Fruit fly (Drosophila melanogaster) whole organism, embryonic: Measurements from ENCODE around the gene CG14258.

Experiments used
- ATbp ChIP-seq: fragments of 200-800 bp; sonication (Bioruptor generic); optimal IDR thresholded peaks from 2 replicates; lab custom pipeline; 2017; ENCODE audit warnings: missing biosample characterization, mild to moderate bottlenecking, missing genetic modification characterization, missing genetic modification reagents
- Antp ChIP-seq: fragments of 200-800 bp; sonication (Bioruptor generic); optimal IDR thresholded peaks from 3 replicates; lab custom pipeline; 2016; ENCODE audit warnings: missing biosample characterization, missing genetic modification characterization
- CG10267 ChIP-seq: fragments of 200-800 bp; sonication (Bioruptor generic); optimal IDR thresholded peaks from 2 replicates; lab custom pipeline; 2018; ENCODE audit warnings: missing biosample characterization, mild to moderate bottlenecking, missing genetic modification characterization, moderate library complexity
- CG10462 ChIP-seq: fragments of 200-800 bp; sonication (Bioruptor generic); optimal IDR thresholded peaks from 2 replicates; lab custom pipeline; 2016; ENCODE audit warnings: missing biosample characterization, missing genetic modification characterization
- CG10654 ChIP-seq: fragments of 200-800 bp; sonication (Bioruptor generic); optimal IDR thresholded peaks from 2 replicates; lab custom pipeline; 2016; ENCODE audit warnings: missing biosample characterization, missing genetic modification characterization
- CG12071 ChIP-seq: fragments of 200-800 bp; sonication (Bioruptor generic); optimal IDR thresholded peaks from 3 replicates; lab custom pipeline; 2018; ENCODE audit warnings: missing biosample characterization, mild to moderate bottlenecking, missing genetic modification characterization
- CG12299 ChIP-seq: fragments of 200-800 bp; sonication (Bioruptor generic); optimal IDR thresholded peaks from 2 replicates; lab custom pipeline; 2018; ENCODE audit warnings: missing biosample characterization, mild to moderate bottlenecking, missing genetic modification characterization
- CG14710 ChIP-seq: fragments of 200-800 bp; sonication (Bioruptor generic); optimal IDR thresholded peaks from 3 replicates; lab custom pipeline; 2019; ENCODE audit warnings: missing biosample characterization, mild to moderate bottlenecking, missing genetic modification characterization, moderate library complexity
- CG1529 ChIP-seq: fragments of 200-800 bp; sonication (Bioruptor generic); optimal IDR thresholded peaks from 3 replicates; lab custom pipeline; 2018; ENCODE audit warnings: missing biosample characterization, missing genetic modification characterization
- CG15601 ChIP-seq: fragments of 200-800 bp; sonication (Bioruptor generic); optimal IDR thresholded peaks from 3 replicates; lab custom pipeline; 2019; ENCODE audit warnings: missing biosample characterization, mild to moderate bottlenecking, missing genetic modification characterization, moderate library complexity
- CG16815 ChIP-seq: fragments of 200-800 bp; sonication (Bioruptor generic); optimal IDR thresholded peaks from 3 replicates; lab custom pipeline; 2017; ENCODE audit warnings: missing biosample characterization, mild to moderate bottlenecking, missing genetic modification characterization
- CG17359 ChIP-seq: fragments of 200-800 bp; sonication (Bioruptor generic); optimal IDR thresholded peaks from 3 replicates; lab custom pipeline; 2018; ENCODE audit warnings: missing biosample characterization, mild to moderate bottlenecking, missing genetic modification characterization, moderate library complexity
- CG17912 ChIP-seq: fragments of 200-800 bp; sonication (Bioruptor generic); optimal IDR thresholded peaks from 2 replicates; lab custom pipeline; 2018; ENCODE audit warnings: missing biosample characterization, mild to moderate bottlenecking, missing genetic modification characterization
- CG2116 ChIP-seq: fragments of 200-800 bp; sonication (Bioruptor generic); optimal IDR thresholded peaks from 3 replicates; lab custom pipeline; 2018; ENCODE audit warnings: missing biosample characterization, mild to moderate bottlenecking, missing genetic modification characterization
- CG2678 ChIP-seq: fragments of 200-800 bp; sonication (Bioruptor generic); optimal IDR thresholded peaks from 3 replicates; lab custom pipeline; 2019; ENCODE audit warnings: missing biosample characterization, mild to moderate bottlenecking, missing genetic modification characterization, moderate library complexity
- CG30403 ChIP-seq: fragments of 200-800 bp; sonication (Bioruptor generic); optimal IDR thresholded peaks from 3 replicates; lab custom pipeline; 2016; ENCODE audit warnings: missing biosample characterization, missing genetic modification characterization
- CG4360 ChIP-seq: fragments of 200-800 bp; sonication (Bioruptor generic); IDR thresholded peaks from 2 replicates; pipeline ENCODE4 v1.3.6; 2022; ENCODE audit warnings: missing biosample characterization, missing genetic modification characterization
- CG7357 ChIP-seq: fragments of 200-800 bp; sonication (Bioruptor generic); IDR thresholded peaks from 3 replicates; pipeline ENCODE4 v1.3.6; 2022; ENCODE audit warnings: missing biosample characterization, missing genetic modification characterization
- CG8089 ChIP-seq: fragments of 200-800 bp; sonication (Bioruptor generic); optimal IDR thresholded peaks from 3 replicates; lab custom pipeline; 2016; ENCODE audit warnings: missing biosample characterization, missing genetic modification characterization
- CG8359 ChIP-seq: fragments of 200-800 bp; sonication (Bioruptor generic); optimal IDR thresholded peaks from 2 replicates; lab custom pipeline; 2017; ENCODE audit warnings: missing biosample characterization, mild to moderate bottlenecking, missing genetic modification characterization, borderline replicate concordance
- CG9876 ChIP-seq: fragments of 200-800 bp; sonication (Bioruptor generic); optimal IDR thresholded peaks from 2 replicates; lab custom pipeline; 2016; ENCODE audit warnings: missing biosample characterization, missing genetic modification characterization
- D ChIP-seq, 2 experiments: fragments of 200-800 bp in 1 of 2; fragments of >200 bp in 1 of 2; sonication (Bioruptor generic) in 1 of 2; optimal IDR thresholded peaks; 2 replicates in 1 of 2; 3 replicates in 1 of 2; lab custom pipeline; 2017; ENCODE audit warnings: mild to moderate bottlenecking in 1 of 2, missing biosample characterization in 1 of 2, missing genetic modification characterization in 1 of 2, missing genetic modification reagents in 1 of 2
- Dip3 ChIP-seq: fragments of 200-800 bp; sonication (Bioruptor generic); optimal IDR thresholded peaks from 3 replicates; lab custom pipeline; 2016; ENCODE audit warnings: missing biosample characterization, missing genetic modification characterization
- Drgx ChIP-seq: fragments of 200-800 bp; sonication (Bioruptor generic); IDR thresholded peaks from 2 replicates; pipeline ENCODE4 v1.3.6; 2022; ENCODE audit warnings: missing biosample characterization, missing genetic modification characterization
- Eip74EF ChIP-seq, 2 experiments: fragments of 200-800 bp in 1 of 2; fragments of >200 bp in 1 of 2; sonication (Bioruptor generic) in 1 of 2; optimal IDR thresholded peaks; 2 replicates each; lab custom pipeline; 2017 to 2019; ENCODE audit warnings: missing biosample characterization in 2 of 2, missing genetic modification characterization in 2 of 2, mild to moderate bottlenecking in 1 of 2, moderate library complexity in 1 of 2
- GATAe ChIP-seq: fragments of 200-800 bp; sonication (Bioruptor generic); conservative IDR thresholded peaks from 2 replicates; pipeline ENCODE4 v1.3.6; 2022; ENCODE audit warnings: missing biosample characterization, missing genetic modification characterization
- Gug ChIP-seq: fragments of 200-800 bp; sonication (Bioruptor generic); IDR thresholded peaks from 4 replicates; pipeline ENCODE4 v1.3.6; 2022; ENCODE audit warnings: missing biosample characterization, missing genetic modification characterization
- Hmx ChIP-seq: fragments of 200-800 bp; sonication (Bioruptor generic); optimal IDR thresholded peaks from 2 replicates; lab custom pipeline; 2016; ENCODE audit warnings: missing biosample characterization, missing genetic modification characterization
- Hr3 ChIP-seq: fragments of 200-800 bp; sonication (Bioruptor generic); optimal IDR thresholded peaks from 3 replicates; lab custom pipeline; 2016; ENCODE audit warnings: missing biosample characterization, missing genetic modification characterization
- Lim3 ChIP-seq: fragments of 200-800 bp; sonication (Bioruptor generic); IDR thresholded peaks from 2 replicates; pipeline ENCODE4 v1.3.6; 2022; ENCODE audit warnings: missing biosample characterization, missing genetic modification characterization
- Scr ChIP-seq: fragments of 200-800 bp; sonication (Bioruptor generic); IDR thresholded peaks from 2 replicates; pipeline ENCODE4 v1.3.6; 2022; ENCODE audit warnings: missing biosample characterization, missing genetic modification characterization; ENCODE audit not compliant: partially characterized antibody
- Sry-δ ChIP-seq: fragments of 200-800 bp; sonication (Bioruptor generic); optimal IDR thresholded peaks from 2 replicates; lab custom pipeline; 2016; ENCODE audit warnings: missing biosample characterization, missing genetic modification characterization
- Tbp ChIP-seq: fragments of >200 bp; optimal IDR thresholded peaks from 2 replicates; lab custom pipeline; 2018; ENCODE audit warnings: missing biosample characterization, missing genetic modification characterization
- amos ChIP-seq: fragments of 200-800 bp; sonication (Bioruptor generic); IDR thresholded peaks from 2 replicates; pipeline ENCODE4 v1.3.6; 2022; ENCODE audit warnings: missing biosample characterization, missing genetic modification characterization; ENCODE audit not compliant: partially characterized antibody
- disco-r ChIP-seq: fragments of 200-800 bp; sonication (Bioruptor generic); optimal IDR thresholded peaks from 2 replicates; lab custom pipeline; 2016; ENCODE audit warnings: missing biosample characterization, missing genetic modification characterization
- eve ChIP-seq, 2 experiments: fragments of >200 bp; optimal IDR thresholded peaks; 2 replicates each; lab custom pipeline; 2017; ENCODE audit warnings: missing biosample characterization in 2 of 2, missing genetic modification characterization in 2 of 2
- eyg ChIP-seq: fragments of 200-800 bp; sonication (Bioruptor generic); optimal IDR thresholded peaks from 3 replicates; lab custom pipeline; 2016; ENCODE audit warnings: missing biosample characterization, missing genetic modification characterization
- fd96Cb ChIP-seq: fragments of 200-800 bp; sonication (Bioruptor generic); optimal IDR thresholded peaks from 2 replicates; lab custom pipeline; 2018; ENCODE audit warnings: missing biosample characterization, mild to moderate bottlenecking, missing genetic modification characterization, moderate library complexity
- gsb ChIP-seq: fragments of 200-800 bp; sonication (Bioruptor generic); IDR thresholded peaks from 2 replicates; pipeline ENCODE4 v1.3.6; 2022; ENCODE audit warnings: missing biosample characterization, missing genetic modification characterization
- inv ChIP-seq: fragments of 200-800 bp; sonication (Bioruptor generic); IDR thresholded peaks from 2 replicates; pipeline ENCODE4 v1.3.6; 2022; ENCODE audit warnings: missing biosample characterization, missing genetic modification characterization; ENCODE audit not compliant: partially characterized antibody
- lab ChIP-seq: fragments of 200-800 bp; sonication (Bioruptor generic); optimal IDR thresholded peaks from 3 replicates; lab custom pipeline; 2017; ENCODE audit warnings: missing biosample characterization, missing genetic modification characterization, mild to moderate bottlenecking, moderate library complexity, missing genetic modification reagents
- otp ChIP-seq: fragments of 200-800 bp; sonication (Bioruptor generic); IDR thresholded peaks from 3 replicates; pipeline ENCODE4, ENCODE4 v1.3.6; 2022; ENCODE audit warnings: missing biosample characterization, missing genetic modification characterization
- pnt ChIP-seq: fragments of 200-800 bp; sonication (Bioruptor generic); optimal IDR thresholded peaks from 3 replicates; lab custom pipeline; 2016; ENCODE audit warnings: missing biosample characterization, missing genetic modification characterization
- run ChIP-seq: fragments of 200-800 bp; sonication (Bioruptor generic); optimal IDR thresholded peaks from 3 replicates; lab custom pipeline; 2018; ENCODE audit warnings: missing biosample characterization, mild to moderate bottlenecking, missing genetic modification characterization
- sens ChIP-seq: fragments of 200-800 bp; sonication (Bioruptor generic); peaks from one replicate; lab custom pipeline; 2016; ENCODE audit warnings: missing biosample characterization, missing genetic modification characterization
- slou ChIP-seq: fragments of 200-800 bp; sonication (Bioruptor generic); optimal IDR thresholded peaks from 3 replicates; lab custom pipeline; 2016; ENCODE audit warnings: missing biosample characterization, missing genetic modification characterization
- tin ChIP-seq: fragments of 200-800 bp; sonication (Bioruptor generic); optimal IDR thresholded peaks from 3 replicates; lab custom pipeline; 2016; ENCODE audit warnings: missing biosample characterization, missing genetic modification characterization
- twi ChIP-seq: fragments of 200-800 bp; optimal IDR thresholded peaks from 2 replicates; lab custom pipeline; 2019; ENCODE audit warnings: missing biosample characterization, mild to moderate bottlenecking, missing genetic modification characterization, moderate library complexity
- vvl ChIP-seq: fragments of 200-800 bp; sonication (Bioruptor generic); IDR thresholded peaks from 2 replicates; pipeline ENCODE4 v1.3.6; 2022; ENCODE audit warnings: missing biosample characterization, missing genetic modification characterization
- zen ChIP-seq: fragments of 200-800 bp; sonication (Bioruptor generic); optimal IDR thresholded peaks from 3 replicates; lab custom pipeline; 2018; ENCODE audit warnings: missing biosample characterization, mild to moderate bottlenecking, missing genetic modification characterization, moderate library complexity

The CG14258 gene

DNA sequence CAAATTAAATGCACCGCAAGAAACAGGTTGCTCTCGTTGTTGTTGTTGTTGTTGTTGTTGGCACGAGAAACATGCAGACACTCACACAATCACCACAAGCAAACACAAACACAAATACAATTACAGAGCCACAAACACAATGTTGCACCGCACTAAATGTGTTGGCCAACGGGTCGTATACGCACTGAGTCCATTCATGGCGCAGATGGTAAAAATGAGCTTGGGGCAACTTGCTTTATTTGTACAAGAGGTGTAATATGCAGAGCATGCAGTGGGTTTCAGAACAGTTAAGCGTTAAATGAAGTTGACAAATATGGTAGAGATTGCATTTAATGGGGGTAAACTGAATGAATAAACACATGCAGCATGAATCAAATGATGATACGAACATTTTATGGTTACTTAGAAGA lies 45.0 kb downstream of the CG14258 start (continued):
- 0 out of 3 replicates have a peak, but pooled peaks have one; percentile 50 for TF ChIP-seq otp (GFP tag; lab: Robert Waterston, UW)
- TF ChIP-seq Drgx (GFP tag; lab: Robert Waterston, UW): peak; percentile 26; the same call in 1 of the 2 replicates
- no peak for TF ChIP-seq tin (GFP tag; lab: Kevin White, UChicago)
- no peak for TF ChIP-seq Scr (GFP tag; lab: Robert Waterston, UW)
- TF ChIP-seq CG17912 (GFP tag; lab: Kevin White, UChicago): peak; percentile 59
- TF ChIP-seq CG16815 (GFP tag; lab: Kevin White, UChicago): no peak
- TF ChIP-seq twi (tag; lab: Kevin White, UChicago): peak; percentile 70
- TF ChIP-seq Sry-δ: no peak
- TF ChIP-seq fd96Cb (tag; lab: Kevin White, UChicago): peak; percentile 23
- TF ChIP-seq CG9876: peak; percentile 33
- TF ChIP-seq sens: peak; percentile 90
- no peak for TF ChIP-seq Hr3 (GFP tag; lab: Kevin White, UChicago)
- TF ChIP-seq CG30403 (GFP tag; lab: Kevin White, UChicago): no peak
- TF ChIP-seq inv (GFP tag; lab: Robert Waterston, UW): no peak
- no peak for TF ChIP-seq Hmx
- peak in 1 of 2 experiments; percentile 58 for TF ChIP-seq eve (GFP tag; optimal IDR thresholded peaks at IDR 0.05; lab: Kevin White, UChicago)
- TF ChIP-seq zen: peak; percentile 5
- no peak for TF ChIP-seq slou (GFP tag; lab: Kevin White, UChicago)
- no peak for TF ChIP-seq disco-r (GFP tag; lab: Kevin White, UChicago)
- TF ChIP-seq CG17359 (tag; lab: Kevin White, UChicago): peak; percentile 61
- no peak for TF ChIP-seq CG7357 (GFP tag; lab: Robert Waterston, UW)
- peak; percentile 3 for TF ChIP-seq Antp (GFP tag; lab: Kevin White, UChicago)
- peak; percentile 10 for TF ChIP-seq CG10267 (tag; lab: Kevin White, UChicago)
- peak; percentile 64 for TF ChIP-seq CG1529 (GFP tag; lab: Kevin White, UChicago)
- peak; percentile 63 for TF ChIP-seq CG2678
- no peak for TF ChIP-seq gsb
- no peak for TF ChIP-seq Gug
- TF ChIP-seq CG4360 (GFP tag; lab: Robert Waterston, UW): peak; percentile 91
- no peak for TF ChIP-seq Tbp (GFP tag; lab: Kevin White, UChicago)
- peak; percentile 33 for TF ChIP-seq lab (GFP tag; lab: Kevin White, UChicago)
- peak; percentile 36 for TF ChIP-seq CG8359 (GFP tag; lab: Kevin White, UChicago)
- no peak for TF ChIP-seq amos (GFP tag; lab: Robert Waterston, UW)
- TF ChIP-seq CG12071 (GFP tag; lab: Kevin White, UChicago): peak; percentile 57
- peak; percentile 42 for TF ChIP-seq CG10654 (GFP tag; lab: Kevin White, UChicago)
- peak; percentile 2 for TF ChIP-seq CG2116 (GFP tag; lab: Kevin White, UChicago)
- TF ChIP-seq eyg (GFP tag; lab: Kevin White, UChicago): peak; percentile 17
- peak in 1 of 2 experiments; percentile 52 for TF ChIP-seq Eip74EF (GFP tag; optimal IDR thresholded peaks at IDR 0.05; lab: Kevin White, UChicago)
- no peak for TF ChIP-seq pnt (GFP tag; lab: Kevin White, UChicago)
- peak; percentile 83 for TF ChIP-seq CG15601
- no peak for TF ChIP-seq Dip3 (GFP tag; lab: Kevin White, UChicago)
- TF ChIP-seq D (optimal IDR thresholded peaks at IDR 0.05; lab: Kevin White, UChicago): no peak
- peak; percentile 60 for TF ChIP-seq D (GFP tag; optimal IDR thresholded peaks at IDR 0.05; lab: Kevin White, UChicago)
- peak; percentile 41; the same call in 1 of the 2 replicates for TF ChIP-seq vvl (GFP tag; lab: Robert Waterston, UW)
- TF ChIP-seq ATbp (GFP tag; lab: Kevin White, UChicago): peak; percentile 91
- TF ChIP-seq Lim3 (GFP tag; lab: Robert Waterston, UW): no peak
- TF ChIP-seq CG10462 (GFP tag; lab: Kevin White, UChicago): peak; percentile 8
- TF ChIP-seq CG8089 (GFP tag; lab: Kevin White, UChicago): peak; percentile 30
- no peak for TF ChIP-seq GATAe (GFP tag; lab: Robert Waterston, UW)
- TF ChIP-seq CG14710 (tag; lab: Kevin White, UChicago): peak; percentile 26
- TF ChIP-seq CG12299 (tag; lab: Kevin White, UChicago): peak; percentile 44
- peak; percentile 51 for TF ChIP-seq run (tag; lab: Kevin White, UChicago)
